Worm (Caenorhabditis elegans): ENCODE measurements around the gene Y53G8AM.4.

DNA sequence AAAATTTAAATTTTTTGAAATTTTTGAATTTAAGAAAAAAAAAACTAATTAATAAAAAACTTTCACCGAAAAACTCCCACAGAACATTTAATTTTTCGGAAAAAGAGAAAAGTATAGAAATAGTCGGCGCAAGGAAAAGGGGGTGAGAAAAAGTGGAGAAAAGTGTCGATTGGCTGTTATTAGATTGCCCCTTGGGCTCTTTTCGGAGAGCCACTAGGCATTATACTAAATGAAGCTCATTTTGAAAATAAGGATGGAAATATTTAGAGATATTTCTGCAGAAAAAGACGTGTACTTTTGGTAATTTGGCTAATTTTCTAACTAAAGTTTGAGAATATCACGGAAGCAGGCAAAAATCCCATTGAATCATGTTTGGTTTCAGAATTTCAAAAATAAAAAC, 31.4 kb downstream of the Y53G8AM.4 start:
- TF ChIP-seq aly-1 (tag; optimal IDR thresholded peaks at IDR 0.05) (no peak), ama-1 (optimal IDR thresholded peaks at IDR 0.05) (no peak), F13C5.2 (tag; optimal IDR thresholded peaks at IDR 0.05) (no peak)
